Fruit fly (Drosophila melanogaster) whole organism, embryonic: ENCODE results near the gene armi.

ENCODE experiments used
- Asciz ChIP-seq: fragments of 200-800 bp; sonication (Bioruptor generic); optimal IDR thresholded peaks from 2 replicates; lab custom pipeline; 2017; ENCODE audit warnings: missing biosample characterization, mild to moderate bottlenecking, missing genetic modification characterization, missing genetic modification reagents
- Atf-2 ChIP-seq: fragments of 200-800 bp; sonication (Bioruptor generic); optimal IDR thresholded peaks from 2 replicates; lab custom pipeline; 2016; ENCODE audit warnings: missing biosample characterization, missing genetic modification characterization
- Blimp-1 ChIP-seq: fragments of 200-800 bp; sonication (Bioruptor generic); optimal IDR thresholded peaks from 3 replicates; lab custom pipeline; 2018; ENCODE audit warnings: missing biosample characterization, missing genetic modification characterization, mild to moderate bottlenecking, moderate library complexity, missing genetic modification reagents
- CG10274 ChIP-seq: fragments of 200-800 bp; sonication (Bioruptor generic); optimal IDR thresholded peaks from 3 replicates; lab custom pipeline; 2017; ENCODE audit warnings: missing biosample characterization, mild to moderate bottlenecking, missing genetic modification characterization
- CG11723 ChIP-seq: fragments of 200-800 bp; sonication (Bioruptor generic); optimal IDR thresholded peaks from 2 replicates; lab custom pipeline; 2017; ENCODE audit warnings: missing biosample characterization, mild to moderate bottlenecking, missing genetic modification characterization
- CG13894 ChIP-seq: fragments of 200-800 bp; sonication (Bioruptor generic); optimal IDR thresholded peaks from 3 replicates; lab custom pipeline; 2018; ENCODE audit warnings: missing biosample characterization, mild to moderate bottlenecking, missing genetic modification characterization, moderate library complexity
- CG14860 ChIP-seq: fragments of 200-800 bp; sonication (Bioruptor generic); IDR thresholded peaks from 3 replicates; pipeline ENCODE4 v1.3.6; 2022; ENCODE audit warnings: missing biosample characterization, missing genetic modification characterization; ENCODE audit not compliant: partially characterized antibody
- CG15601 ChIP-seq: fragments of 200-800 bp; sonication (Bioruptor generic); optimal IDR thresholded peaks from 3 replicates; lab custom pipeline; 2019; ENCODE audit warnings: missing biosample characterization, mild to moderate bottlenecking, missing genetic modification characterization, moderate library complexity
- CG17186 ChIP-seq: fragments of 200-800 bp; sonication (Bioruptor generic); optimal IDR thresholded peaks from 3 replicates; lab custom pipeline; 2017; ENCODE audit warnings: missing biosample characterization, missing genetic modification reagents, missing genetic modification characterization
- CG17568 ChIP-seq: fragments of 200-800 bp; sonication (Bioruptor generic); optimal IDR thresholded peaks from 2 replicates; lab custom pipeline; 2018; ENCODE audit warnings: missing biosample characterization, mild to moderate bottlenecking, missing genetic modification characterization, moderate library complexity
- CG17802 ChIP-seq: fragments of 200-800 bp; sonication (Bioruptor generic); optimal IDR thresholded peaks from 2 replicates; lab custom pipeline; 2018; ENCODE audit warnings: missing biosample characterization, mild to moderate bottlenecking, missing genetic modification characterization, moderate library complexity
- CG18011 ChIP-seq: fragments of 200-800 bp; sonication (Bioruptor generic); optimal IDR thresholded peaks from 2 replicates; lab custom pipeline; 2017; ENCODE audit warnings: missing biosample characterization, missing genetic modification characterization, mild to moderate bottlenecking, moderate library complexity, missing genotype
- CG2129 ChIP-seq: fragments of 200-800 bp; sonication (Bioruptor generic); IDR thresholded peaks from 2 replicates; pipeline ENCODE4 v1.3.6; 2022; ENCODE audit warnings: missing biosample characterization, missing genetic modification characterization; ENCODE audit not compliant: partially characterized antibody
- CG2202 ChIP-seq: fragments of 200-800 bp; sonication (Bioruptor generic); optimal IDR thresholded peaks from 2 replicates; lab custom pipeline; 2018; ENCODE audit warnings: missing biosample characterization, mild to moderate bottlenecking, missing genetic modification characterization
- CG3281 ChIP-seq: fragments of 200-800 bp; sonication (Bioruptor generic); optimal IDR thresholded peaks from 3 replicates; lab custom pipeline; 2017; ENCODE audit warnings: missing biosample characterization, mild to moderate bottlenecking, missing genetic modification characterization
- CG34376 ChIP-seq: fragments of 200-800 bp; sonication (Bioruptor generic); optimal IDR thresholded peaks from 2 replicates; lab custom pipeline; 2018; ENCODE audit warnings: missing biosample characterization, mild to moderate bottlenecking, missing genetic modification characterization
- CG4424 ChIP-seq: fragments of 200-800 bp; sonication (Bioruptor generic); optimal IDR thresholded peaks from 3 replicates; lab custom pipeline; 2016; ENCODE audit warnings: missing biosample characterization, missing genetic modification characterization
- CG7271 ChIP-seq: fragments of 200-800 bp; sonication (Bioruptor generic); optimal IDR thresholded peaks from 2 replicates; lab custom pipeline; 2018; ENCODE audit warnings: missing biosample characterization, mild to moderate bottlenecking, missing genetic modification characterization, moderate library complexity
- CG8388 ChIP-seq: fragments of 200-800 bp; sonication (Bioruptor generic); optimal IDR thresholded peaks from 2 replicates; lab custom pipeline; 2019; ENCODE audit warnings: missing biosample characterization, mild to moderate bottlenecking, missing genetic modification characterization, moderate library complexity
- CkIIα-i1 ChIP-seq: fragments of 200-800 bp; sonication (Bioruptor generic); IDR thresholded peaks from 2 replicates; pipeline ENCODE4 v1.3.6; 2022; ENCODE audit warnings: missing biosample characterization, missing genetic modification characterization
- Doc2 ChIP-seq: fragments of 200-800 bp; sonication (Bioruptor generic); IDR thresholded peaks from 2 replicates; pipeline ENCODE4 v1.3.6; 2022; ENCODE audit warnings: missing biosample characterization, missing genetic modification characterization
- H15 ChIP-seq: fragments of 200-800 bp; sonication (Bioruptor generic); IDR thresholded peaks from 3 replicates; pipeline ENCODE4 v1.3.6; 2022; ENCODE audit warnings: missing biosample characterization, missing genetic modification characterization
- HLH3B ChIP-seq: fragments of 200-800 bp; sonication (Bioruptor generic); IDR thresholded peaks from 2 replicates; pipeline ENCODE4 v1.3.6; 2022; ENCODE audit warnings: missing biosample characterization, missing genetic modification characterization
- HLH4C ChIP-seq: fragments of 200-800 bp; sonication (Bioruptor generic); IDR thresholded peaks from 3 replicates; pipeline ENCODE4 v1.3.6; 2022; ENCODE audit warnings: missing biosample characterization, missing genetic modification characterization; ENCODE audit not compliant: partially characterized antibody
- HmgD ChIP-seq: fragments of 200-800 bp; sonication (Bioruptor generic); optimal IDR thresholded peaks from 3 replicates; lab custom pipeline; 2016; ENCODE audit warnings: missing biosample characterization, missing genetic modification characterization
- Hr3 ChIP-seq: fragments of 200-800 bp; sonication (Bioruptor generic); optimal IDR thresholded peaks from 3 replicates; lab custom pipeline; 2016; ENCODE audit warnings: missing biosample characterization, missing genetic modification characterization
- Mad ChIP-seq: fragments of 200-800 bp; sonication (Bioruptor generic); optimal IDR thresholded peaks from 2 replicates; lab custom pipeline; 2016; ENCODE audit warnings: missing biosample characterization, missing genetic modification characterization
- Max ChIP-seq: fragments of 200-800 bp; sonication (Bioruptor generic); optimal IDR thresholded peaks from 2 replicates; lab custom pipeline; 2016; ENCODE audit warnings: missing biosample characterization, mild to moderate bottlenecking, missing genetic modification characterization
- Oli ChIP-seq: fragments of 200-800 bp; sonication (Bioruptor generic); optimal IDR thresholded peaks from 2 replicates; lab custom pipeline; 2018; ENCODE audit warnings: missing biosample characterization, mild to moderate bottlenecking, missing genetic modification characterization, moderate library complexity
- Ptx1 ChIP-seq: fragments of 200-800 bp; sonication (Bioruptor generic); IDR thresholded peaks from 2 replicates; pipeline ENCODE4 v1.3.6; 2022; ENCODE audit warnings: missing biosample characterization, missing genetic modification characterization
- Sin3A ChIP-seq: fragments of >200 bp; optimal IDR thresholded peaks from 2 replicates; lab custom pipeline; 2018
- Sry-β ChIP-seq: fragments of 200-800 bp; sonication (Bioruptor generic); optimal IDR thresholded peaks from 2 replicates; lab custom pipeline; 2018; ENCODE audit warnings: missing biosample characterization, mild to moderate bottlenecking, missing genetic modification characterization, moderate library complexity
- ato ChIP-seq: fragments of 200-800 bp; sonication (Bioruptor generic); IDR thresholded peaks from 2 replicates; pipeline ENCODE4 v1.3.6; 2022; ENCODE audit warnings: missing biosample characterization, missing genetic modification characterization; ENCODE audit not compliant: partially characterized antibody
- bcd ChIP-seq: fragments of 200-800 bp; sonication (Bioruptor generic); optimal IDR thresholded peaks from 2 replicates; lab custom pipeline; 2017; ENCODE audit warnings: missing biosample characterization, mild to moderate bottlenecking, missing genetic modification characterization
- chm ChIP-seq: fragments of 200-800 bp; sonication (Bioruptor generic); IDR thresholded peaks from 2 replicates; pipeline ENCODE4 v1.3.6; 2022; ENCODE audit warnings: missing biosample characterization, missing genetic modification characterization
- da ChIP-seq: fragments of 200-800 bp; sonication (Bioruptor generic); optimal IDR thresholded peaks from 2 replicates; lab custom pipeline; 2016; ENCODE audit warnings: missing biosample characterization, missing genetic modification characterization
- ewg ChIP-seq: fragments of 200-800 bp; sonication (Bioruptor generic); optimal IDR thresholded peaks from 3 replicates; lab custom pipeline; 2017; ENCODE audit warnings: mild to moderate bottlenecking, missing biosample characterization, missing genetic modification reagents, missing genetic modification characterization
- exex ChIP-seq: fragments of 200-800 bp; sonication (Bioruptor generic); optimal IDR thresholded peaks from 4 replicates; lab custom pipeline; 2018; ENCODE audit warnings: missing biosample characterization, mild to moderate bottlenecking, missing genetic modification characterization, moderate library complexity
- gsb ChIP-seq: fragments of 200-800 bp; sonication (Bioruptor generic); IDR thresholded peaks from 2 replicates; pipeline ENCODE4 v1.3.6; 2022; ENCODE audit warnings: missing biosample characterization, missing genetic modification characterization
- insv ChIP-seq, 2 experiments: fragments of 200-800 bp; sonication (Bioruptor generic); optimal IDR thresholded peaks; 3 replicates each; lab custom pipeline; 2016 to 2018; ENCODE audit warnings: missing biosample characterization in 2 of 2, missing genetic modification characterization in 2 of 2
- ken ChIP-seq: fragments of 200-800 bp; sonication (Bioruptor generic); IDR thresholded peaks from 3 replicates; pipeline ENCODE4 v1.3.6; 2022; ENCODE audit warnings: missing biosample characterization, missing genetic modification characterization
- org-1 ChIP-seq: fragments of 200-800 bp; sonication (Bioruptor generic); optimal IDR thresholded peaks from 2 replicates; lab custom pipeline; 2017; ENCODE audit warnings: missing biosample characterization, missing genetic modification characterization
- phol ChIP-seq: fragments of 200-800 bp; sonication (Bioruptor generic); optimal IDR thresholded peaks from 3 replicates; lab custom pipeline; 2018; ENCODE audit warnings: missing biosample characterization, mild to moderate bottlenecking, missing genetic modification characterization, moderate library complexity
- pita ChIP-seq: fragments of 200-800 bp; sonication (Bioruptor generic); optimal IDR thresholded peaks from 2 replicates; lab custom pipeline; 2017; ENCODE audit warnings: missing biosample characterization, mild to moderate bottlenecking, missing genetic modification characterization
- psq ChIP-seq: fragments of 200-800 bp; sonication (Bioruptor generic); optimal IDR thresholded peaks from 2 replicates; lab custom pipeline; 2017; ENCODE audit warnings: missing biosample characterization, missing genetic modification characterization
- ranshi ChIP-seq: fragments of 200-800 bp; sonication (Bioruptor generic); IDR thresholded peaks from 2 replicates; pipeline ENCODE4 v1.3.6; 2022; ENCODE audit warnings: missing biosample characterization, missing genetic modification characterization
- run ChIP-seq: fragments of 200-800 bp; sonication (Bioruptor generic); optimal IDR thresholded peaks from 3 replicates; lab custom pipeline; 2018; ENCODE audit warnings: missing biosample characterization, mild to moderate bottlenecking, missing genetic modification characterization
- tap ChIP-seq: fragments of 200-800 bp; optimal IDR thresholded peaks from 3 replicates; lab custom pipeline; 2019; ENCODE audit warnings: missing biosample characterization, mild to moderate bottlenecking, missing genetic modification characterization, moderate library complexity
- vnd ChIP-seq: fragments of 200-800 bp; sonication (Bioruptor generic); IDR thresholded peaks from 3 replicates; pipeline ENCODE4 v1.3.6; 2022; ENCODE audit warnings: missing biosample characterization, missing genetic modification characterization; ENCODE audit not compliant: partially characterized antibody

armi gene

DNA sequence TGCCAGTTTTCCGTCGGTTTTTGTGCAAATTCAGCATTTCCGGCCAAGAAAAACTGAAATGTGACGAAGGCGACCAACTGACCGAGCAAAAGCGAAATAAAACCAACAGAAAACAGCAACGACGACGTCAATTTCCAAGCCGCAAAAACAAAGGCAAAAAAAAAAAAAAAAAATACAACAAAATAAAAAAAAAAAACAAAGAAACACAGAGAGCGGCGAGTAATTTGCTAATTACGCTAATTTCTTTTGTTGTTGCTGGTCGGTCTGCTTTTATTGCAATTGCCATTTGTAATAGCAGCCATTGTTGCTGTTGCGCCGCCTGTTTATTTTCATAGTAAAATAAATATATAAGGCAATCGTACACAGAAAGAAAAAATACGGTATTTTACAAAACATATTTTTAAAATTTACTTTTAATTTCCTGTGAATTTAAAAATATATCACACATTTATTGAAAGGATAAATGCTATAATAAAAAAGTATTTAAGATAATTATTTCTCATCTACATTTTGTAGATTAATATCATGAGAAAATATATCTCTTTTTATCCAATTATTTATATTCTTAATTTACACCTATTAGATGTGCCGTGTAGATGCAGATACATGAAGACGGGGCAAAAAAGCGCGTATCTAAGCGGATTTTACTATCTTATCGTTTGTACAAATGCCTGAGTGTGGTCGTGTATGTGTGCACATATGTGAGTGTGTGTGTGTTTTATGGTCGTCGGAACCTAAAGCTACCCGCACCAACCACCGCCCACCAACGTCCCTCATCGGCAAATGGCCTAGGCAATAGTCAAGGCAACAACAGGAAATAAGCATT is 24.1 kb upstream of the armi start (continued):
- TF ChIP-seq HmgD (GFP tag; lab: Kevin White, UChicago), result no peak
- no peak for TF ChIP-seq Atf-2 (GFP tag; lab: Kevin White, UChicago)
- TF ChIP-seq da (GFP tag; lab: Kevin White, UChicago), result no peak
- TF ChIP-seq gsb, result peak; percentile 39
- no peak for TF ChIP-seq Sin3A
- no peak for TF ChIP-seq Doc2
- TF ChIP-seq org-1 (GFP tag; lab: Kevin White, UChicago), result no peak
- TF ChIP-seq H15 (GFP tag; lab: Robert Waterston, UW), result no peak
- no peak for TF ChIP-seq CG18011
- TF ChIP-seq ewg (GFP tag; lab: Kevin White, UChicago), result no peak
- TF ChIP-seq CG17802 (tag; lab: Kevin White, UChicago), result no peak
- peak; percentile 40 for TF ChIP-seq CG3281 (GFP tag; lab: Kevin White, UChicago)
- peak; percentile 36 for TF ChIP-seq CG8388 (GFP tag; lab: Kevin White, UChicago)
- peak; percentile 42 for TF ChIP-seq tap (tag; lab: Kevin White, UChicago)
- peak; percentile 43 for TF ChIP-seq CG4424 (GFP tag; lab: Kevin White, UChicago)
- TF ChIP-seq CG15601 (tag; lab: Kevin White, UChicago), result peak; percentile 5
- peak; percentile 7 for TF ChIP-seq run (tag; lab: Kevin White, UChicago)
- TF ChIP-seq ranshi (GFP tag; lab: Robert Waterston, UW), result peak; percentile 39; the same call in 1 of the 2 replicates
- TF ChIP-seq Blimp-1, result peak; percentile 27
- TF ChIP-seq ken, result no peak
- TF ChIP-seq phol (tag; lab: Kevin White, UChicago), result peak; percentile 51
- no peak for TF ChIP-seq ato
- TF ChIP-seq CG17568 (GFP tag; lab: Kevin White, UChicago), result no peak
- TF ChIP-seq insv (GFP tag; optimal IDR thresholded peaks at IDR 0.05; lab: Kevin White, UChicago), result no peak
- no peak for TF ChIP-seq vnd (GFP tag; lab: Robert Waterston, UW)
- peak; percentile 36 for TF ChIP-seq CG13894
- no peak for TF ChIP-seq CG14860
- TF ChIP-seq CG10274 (GFP tag; lab: Kevin White, UChicago), result no peak
- peak; percentile 40 for TF ChIP-seq bcd (GFP tag; lab: Kevin White, UChicago)
- TF ChIP-seq CG2129 (GFP tag; lab: Robert Waterston, UW), result no peak
- no peak for TF ChIP-seq chm (GFP tag; lab: Robert Waterston, UW)
- TF ChIP-seq Hr3, result peak; percentile 36
- TF ChIP-seq exex (tag; lab: Kevin White, UChicago), result peak; percentile 24
- TF ChIP-seq pita (GFP tag; lab: Kevin White, UChicago), result no peak
- TF ChIP-seq Ptx1 (GFP tag; lab: Robert Waterston, UW), result peak; percentile 74
- no peak for TF ChIP-seq Sry-β (GFP tag; lab: Kevin White, UChicago)
- no peak for TF ChIP-seq CG17186
- TF ChIP-seq CG34376 (GFP tag; lab: Kevin White, UChicago), result no peak
- TF ChIP-seq Asciz (GFP tag; lab: Kevin White, UChicago), result no peak
- TF ChIP-seq psq (GFP tag; lab: Kevin White, UChicago), result no peak
- no peak for TF ChIP-seq CG11723 (GFP tag; lab: Kevin White, UChicago)
- TF ChIP-seq CG7271 (tag; lab: Kevin White, UChicago), result no peak
- peak; percentile 58 for TF ChIP-seq Oli (tag; lab: Kevin White, UChicago)
- TF ChIP-seq HLH4C, result no peak
- peak; percentile 29; the same call in 1 of the 2 replicates for TF ChIP-seq HLH3B
- no peak for TF ChIP-seq Max (GFP tag; lab: Kevin White, UChicago)
- TF ChIP-seq Mad (GFP tag; lab: Kevin White, UChicago), result no peak
- no peak for TF ChIP-seq CkIIα-i1 (GFP tag; lab: Robert Waterston, UW)
- TF ChIP-seq CG2202, result no peak
